Fruit fly (Drosophila melanogaster) Kc167 (cell line): ENCODE data around the gene SmydA-2.

Source experiments
- Myc ChIP-seq: fragments of >200 bp; optimal IDR thresholded peaks from 2 replicates; lab custom pipeline; 2017; ENCODE audit warnings: missing external identifiers
- Sin3A ChIP-seq: fragments of >200 bp; optimal IDR thresholded peaks from 2 replicates; lab custom pipeline; 2018; ENCODE audit warnings: missing external identifiers

- no peak for TF ChIP-seq Myc
- TF ChIP-seq Sin3A (lab: Kevin White, UChicago), result no peak
These were observed 30.2 kb upstream of the SmydA-2 start for dm6 chr3L:19033154-19033811.
